Fruit fly (Drosophila melanogaster) whole organism, embryonic: ENCODE results near the gene CG3104.

Experiments used
- Bgb ChIP-seq: fragments of 200-800 bp; sonication (Bioruptor generic); IDR thresholded peaks from 2 replicates; pipeline ENCODE4 v1.3.6; 2022; ENCODE audit warnings: missing biosample characterization, missing genetic modification characterization; ENCODE audit not compliant: partially characterized antibody
- CG10979 ChIP-seq: fragments of 200-800 bp; sonication (Bioruptor generic); optimal IDR thresholded peaks from 2 replicates; lab custom pipeline; 2018; ENCODE audit warnings: missing biosample characterization, mild to moderate bottlenecking, missing genetic modification characterization, moderate library complexity
- CG11723 ChIP-seq: fragments of 200-800 bp; sonication (Bioruptor generic); optimal IDR thresholded peaks from 2 replicates; lab custom pipeline; 2017; ENCODE audit warnings: missing biosample characterization, mild to moderate bottlenecking, missing genetic modification characterization
- CG12769 ChIP-seq: fragments of 200-800 bp; sonication (Bioruptor generic); optimal IDR thresholded peaks from 2 replicates; lab custom pipeline; 2019; ENCODE audit warnings: missing biosample characterization, mild to moderate bottlenecking, missing genetic modification characterization, moderate library complexity
- CG14667 ChIP-seq: fragments of 200-800 bp; sonication (Bioruptor generic); IDR thresholded peaks from 2 replicates; pipeline ENCODE4 v1.3.6; 2022; ENCODE audit warnings: missing biosample characterization, missing genetic modification characterization
- CG15073 ChIP-seq: fragments of 200-800 bp; sonication (Bioruptor generic); optimal IDR thresholded peaks from 2 replicates; lab custom pipeline; 2016; ENCODE audit warnings: missing biosample characterization, missing genetic modification characterization
- CG17912 ChIP-seq: fragments of 200-800 bp; sonication (Bioruptor generic); optimal IDR thresholded peaks from 2 replicates; lab custom pipeline; 2018; ENCODE audit warnings: missing biosample characterization, mild to moderate bottlenecking, missing genetic modification characterization
- CG2116 ChIP-seq: fragments of 200-800 bp; sonication (Bioruptor generic); optimal IDR thresholded peaks from 3 replicates; lab custom pipeline; 2018; ENCODE audit warnings: missing biosample characterization, mild to moderate bottlenecking, missing genetic modification characterization
- CG3281 ChIP-seq: fragments of 200-800 bp; sonication (Bioruptor generic); optimal IDR thresholded peaks from 3 replicates; lab custom pipeline; 2017; ENCODE audit warnings: missing biosample characterization, mild to moderate bottlenecking, missing genetic modification characterization
- CG3726 ChIP-seq: fragments of 200-800 bp; sonication (Bioruptor generic); IDR thresholded peaks from 3 replicates; pipeline ENCODE4, ENCODE4 v1.3.6; 2022; ENCODE audit warnings: missing biosample characterization, missing genetic modification characterization
- CG42726 ChIP-seq: fragments of 200-800 bp; sonication (Bioruptor generic); IDR thresholded peaks from 2 replicates; pipeline ENCODE4 v1.3.6; 2022; ENCODE audit warnings: missing biosample characterization, missing genetic modification characterization; ENCODE audit not compliant: partially characterized antibody
- CG4360 ChIP-seq: fragments of 200-800 bp; sonication (Bioruptor generic); IDR thresholded peaks from 2 replicates; pipeline ENCODE4 v1.3.6; 2022; ENCODE audit warnings: missing biosample characterization, missing genetic modification characterization
- CG4730 ChIP-seq: fragments of 200-800 bp; sonication (Bioruptor generic); IDR thresholded peaks from 2 replicates; pipeline ENCODE4 v1.3.6; 2022; ENCODE audit warnings: missing biosample characterization, missing genetic modification characterization
- CG5953 ChIP-seq: fragments of 200-800 bp; sonication (Bioruptor generic); IDR thresholded peaks from 2 replicates; pipeline ENCODE4 v1.3.6; 2022; ENCODE audit warnings: missing biosample characterization, missing genetic modification characterization
- CG6272 ChIP-seq: fragments of 200-800 bp; sonication (Bioruptor generic); IDR thresholded peaks from 2 replicates; pipeline ENCODE4 v1.3.6; 2022; ENCODE audit warnings: missing biosample characterization, missing genetic modification characterization
- CG6854 ChIP-seq: fragments of 200-800 bp; sonication (Bioruptor generic); optimal IDR thresholded peaks from 3 replicates; lab custom pipeline; 2017; ENCODE audit warnings: missing biosample characterization, mild to moderate bottlenecking, missing genetic modification characterization
- CG7556 ChIP-seq: fragments of 200-800 bp; sonication (Bioruptor generic); optimal IDR thresholded peaks from 2 replicates; lab custom pipeline; 2017; ENCODE audit warnings: missing biosample characterization, mild to moderate bottlenecking, missing genetic modification characterization
- CG7987 ChIP-seq: fragments of 200-800 bp; sonication (Bioruptor generic); optimal IDR thresholded peaks from 2 replicates; lab custom pipeline; 2018; ENCODE audit warnings: missing biosample characterization, mild to moderate bottlenecking, missing genetic modification characterization, moderate library complexity
- CG8281 ChIP-seq: fragments of 200-800 bp; sonication (Bioruptor generic); optimal IDR thresholded peaks from 2 replicates; lab custom pipeline; 2018; ENCODE audit warnings: missing biosample characterization, mild to moderate bottlenecking, missing genetic modification characterization, moderate library complexity
- CG8290 ChIP-seq, 3 experiments: fragments of 200-800 bp; sonication (Bioruptor generic); optimal IDR thresholded peaks; 2 replicates each; lab custom pipeline; 2016 to 2019; ENCODE audit warnings: missing biosample characterization in 3 of 3, missing genetic modification characterization in 3 of 3, mild to moderate bottlenecking in 2 of 3, moderate library complexity in 1 of 3
- CG8388 ChIP-seq: fragments of 200-800 bp; sonication (Bioruptor generic); optimal IDR thresholded peaks from 2 replicates; lab custom pipeline; 2019; ENCODE audit warnings: missing biosample characterization, mild to moderate bottlenecking, missing genetic modification characterization, moderate library complexity
- Dfd ChIP-seq, 2 experiments: fragments of >200 bp; optimal IDR thresholded peaks; 2 replicates each; lab custom pipeline; 2017; ENCODE audit warnings: missing biosample characterization in 2 of 2, missing genetic modification characterization in 2 of 2
- Drgx ChIP-seq: fragments of 200-800 bp; sonication (Bioruptor generic); IDR thresholded peaks from 2 replicates; pipeline ENCODE4 v1.3.6; 2022; ENCODE audit warnings: missing biosample characterization, missing genetic modification characterization
- E2f1 ChIP-seq: fragments of 200-800 bp; sonication (Bioruptor generic); IDR thresholded peaks from 2 replicates; pipeline ENCODE4 v1.3.6; 2022; ENCODE audit warnings: missing biosample characterization, missing genetic modification characterization
- HHEX ChIP-seq: fragments of 200-800 bp; sonication (Bioruptor generic); optimal IDR thresholded peaks from 3 replicates; lab custom pipeline; 2017; ENCODE audit warnings: missing biosample characterization, mild to moderate bottlenecking, missing genetic modification characterization, missing genetic modification reagents
- Jarid2 ChIP-seq: fragments of 200-800 bp; sonication (Bioruptor generic); optimal IDR thresholded peaks from 3 replicates; lab custom pipeline; 2017; ENCODE audit warnings: mild to moderate bottlenecking, missing biosample characterization, missing genetic modification reagents, missing genetic modification characterization
- MTF-1 ChIP-seq: fragments of 200-800 bp; sonication (Bioruptor generic); optimal IDR thresholded peaks from 2 replicates; lab custom pipeline; 2018; ENCODE audit warnings: missing biosample characterization, mild to moderate bottlenecking, missing genetic modification characterization, borderline replicate concordance
- Max ChIP-seq: fragments of 200-800 bp; sonication (Bioruptor generic); optimal IDR thresholded peaks from 2 replicates; lab custom pipeline; 2016; ENCODE audit warnings: missing biosample characterization, mild to moderate bottlenecking, missing genetic modification characterization
- Meics ChIP-seq: fragments of 200-800 bp; sonication (Bioruptor generic); optimal IDR thresholded peaks from 2 replicates; lab custom pipeline; 2017; ENCODE audit warnings: missing biosample characterization, mild to moderate bottlenecking, missing genetic modification characterization
- Neu2 ChIP-seq: fragments of 200-800 bp; sonication (Bioruptor generic); optimal IDR thresholded peaks from 3 replicates; lab custom pipeline; 2016; ENCODE audit warnings: missing biosample characterization, missing genetic modification characterization, borderline replicate concordance
- Pdp1 ChIP-seq, 2 experiments: fragments of 200-800 bp; sonication (Bioruptor generic); optimal IDR thresholded peaks; 3 replicates each; lab custom pipeline; 2016; ENCODE audit warnings: missing biosample characterization in 2 of 2, missing genetic modification characterization in 2 of 2, mild to moderate bottlenecking in 1 of 2, moderate library complexity in 1 of 2
- Sry-δ ChIP-seq: fragments of 200-800 bp; sonication (Bioruptor generic); optimal IDR thresholded peaks from 2 replicates; lab custom pipeline; 2016; ENCODE audit warnings: missing biosample characterization, missing genetic modification characterization
- ab ChIP-seq: fragments of 200-800 bp; sonication (Bioruptor generic); optimal IDR thresholded peaks from 2 replicates; lab custom pipeline; 2016; ENCODE audit warnings: missing biosample characterization, missing genetic modification characterization
- dpn ChIP-seq, 2 experiments: fragments of 200-800 bp; sonication (Bioruptor generic); optimal IDR thresholded peaks; 3 replicates each; lab custom pipeline; 2016; ENCODE audit warnings: missing biosample characterization in 2 of 2, missing genetic modification characterization in 2 of 2
- ems ChIP-seq: fragments of 200-800 bp; sonication (Bioruptor generic); optimal IDR thresholded peaks from 3 replicates; lab custom pipeline; 2016; ENCODE audit warnings: missing biosample characterization, missing genetic modification characterization
- en ChIP-seq: fragments of 200-800 bp; sonication (Bioruptor generic); optimal IDR thresholded peaks from 2 replicates; lab custom pipeline; 2016; ENCODE audit warnings: missing biosample characterization, missing genetic modification characterization
- exex ChIP-seq: fragments of 200-800 bp; sonication (Bioruptor generic); optimal IDR thresholded peaks from 4 replicates; lab custom pipeline; 2018; ENCODE audit warnings: missing biosample characterization, mild to moderate bottlenecking, missing genetic modification characterization, moderate library complexity
- gcm2 ChIP-seq: fragments of 200-800 bp; sonication (Bioruptor generic); optimal IDR thresholded peaks from 2 replicates; lab custom pipeline; 2016; ENCODE audit warnings: missing biosample characterization, missing genetic modification characterization
- gfzf ChIP-seq: fragments of 200-800 bp; sonication (Bioruptor generic); optimal IDR thresholded peaks from 2 replicates; lab custom pipeline; 2016; ENCODE audit warnings: missing biosample characterization, mild to moderate bottlenecking, missing genetic modification characterization, moderate library complexity
- jing ChIP-seq: fragments of 200-800 bp; sonication (Bioruptor generic); optimal IDR thresholded peaks from 2 replicates; lab custom pipeline; 2018; ENCODE audit warnings: missing biosample characterization, mild to moderate bottlenecking, missing genetic modification characterization
- kah ChIP-seq: fragments of 200-800 bp; sonication (Bioruptor generic); optimal IDR thresholded peaks from 2 replicates; lab custom pipeline; 2018; ENCODE audit warnings: missing biosample characterization, mild to moderate bottlenecking, missing genetic modification characterization
- nerfin-2 ChIP-seq: fragments of 200-800 bp; sonication (Bioruptor generic); IDR thresholded peaks from 2 replicates; pipeline ENCODE4 v1.3.6; 2022; ENCODE audit warnings: missing biosample characterization, missing genetic modification characterization; ENCODE audit not compliant: partially characterized antibody
- ro ChIP-seq: fragments of 200-800 bp; sonication (Bioruptor generic); IDR thresholded peaks from 2 replicates; pipeline ENCODE4 v1.3.6; 2022; ENCODE audit warnings: missing biosample characterization, missing genetic modification characterization
- sisA ChIP-seq: fragments of 200-800 bp; sonication (Bioruptor generic); IDR thresholded peaks from 2 replicates; pipeline ENCODE4 v1.3.6; 2022; ENCODE audit warnings: missing biosample characterization, missing genetic modification characterization
- slou ChIP-seq: fragments of 200-800 bp; sonication (Bioruptor generic); optimal IDR thresholded peaks from 3 replicates; lab custom pipeline; 2016; ENCODE audit warnings: missing biosample characterization, missing genetic modification characterization
- tap ChIP-seq: fragments of 200-800 bp; optimal IDR thresholded peaks from 3 replicates; lab custom pipeline; 2019; ENCODE audit warnings: missing biosample characterization, mild to moderate bottlenecking, missing genetic modification characterization, moderate library complexity
- zen2 ChIP-seq: fragments of 200-800 bp; sonication (Bioruptor generic); IDR thresholded peaks from 3 replicates; pipeline ENCODE4 v1.3.6; 2022; ENCODE audit warnings: missing biosample characterization, missing genetic modification characterization; ENCODE audit not compliant: partially characterized antibody
- zf30C ChIP-seq: fragments of 200-800 bp; sonication (Bioruptor generic); optimal IDR thresholded peaks from 3 replicates; lab custom pipeline; 2018; ENCODE audit warnings: missing biosample characterization, mild to moderate bottlenecking, missing genetic modification characterization

The CG3104 gene

dm6 chr2L:2861885-2862620, 6.5 kb upstream of the CG3104 start (continued):
- TF ChIP-seq Jarid2 (GFP tag; lab: Kevin White, UChicago) (peak; percentile 88), gcm2 (GFP tag; lab: Kevin White, UChicago) (no peak), Drgx (peak; percentile 54), gfzf (GFP tag; lab: Kevin White, UChicago) (no peak), sisA (no peak), CG2116 (GFP tag; lab: Kevin White, UChicago) (no peak), ems (GFP tag; lab: Kevin White, UChicago) (peak; percentile 26), CG12769 (tag; lab: Kevin White, UChicago) (peak; percentile 2), zf30C (GFP tag; lab: Kevin White, UChicago) (peak; percentile 55), CG42726 (GFP tag; lab: Robert Waterston, UW) (no peak), CG5953 (GFP tag; lab: Robert Waterston, UW) (no peak), Neu2 (GFP tag; lab: Kevin White, UChicago) (no peak), slou (no peak), Max (GFP tag; lab: Kevin White, UChicago) (no peak), E2f1 (GFP tag; lab: Robert Waterston, UW) (no peak), CG8281 (tag; lab: Kevin White, UChicago) (no peak), CG3281 (peak; percentile 22), CG11723 (GFP tag; lab: Kevin White, UChicago) (no peak), CG6854 (peak; percentile 3), CG8388 (no peak), CG4360 (no peak), CG4730 (no peak), zen2 (GFP tag; lab: Robert Waterston, UW) (no peak; the same call in 1 of the 3 replicates), CG14667 (GFP tag; lab: Robert Waterston, UW) (no peak), CG7556 (GFP tag; lab: Kevin White, UChicago) (no peak), CG7987 (GFP tag; lab: Kevin White, UChicago) (no peak), CG6272 (GFP tag; lab: Robert Waterston, UW) (no peak), ab (GFP tag; lab: Kevin White, UChicago) (no peak), dpn (GFP tag; optimal IDR thresholded peaks at IDR 0.05; lab: Kevin White, UChicago) (no peak), CG15073 (GFP tag; lab: Kevin White, UChicago) (no peak), Dfd (GFP tag; optimal IDR thresholded peaks at IDR 0.05; lab: Kevin White, UChicago) (no peak), tap (peak; percentile 20), CG17912 (GFP tag; lab: Kevin White, UChicago) (no peak), exex (tag; lab: Kevin White, UChicago) (no peak), CG3726 (GFP tag; lab: Robert Waterston, UW) (no peak), CG10979 (tag; lab: Kevin White, UChicago) (no peak), Meics (GFP tag; lab: Kevin White, UChicago) (no peak), Pdp1 (GFP tag; optimal IDR thresholded peaks at IDR 0.05; lab: Kevin White, UChicago) (peak in 1 of 2 experiments; percentile 80), ro (no peak), Sry-δ (no peak), HHEX (peak; percentile 19), jing (no peak), en (GFP tag; lab: Kevin White, UChicago) (no peak), kah (GFP tag; lab: Kevin White, UChicago) (peak; percentile 27), MTF-1 (GFP tag; lab: Kevin White, UChicago) (peak; percentile 7), Bgb (GFP tag; lab: Robert Waterston, UW) (peak; percentile 79), CG8290 (GFP tag; optimal IDR thresholded peaks at IDR 0.05; lab: Kevin White, UChicago) (no peak), CG8290 (tag; optimal IDR thresholded peaks at IDR 0.05; lab: Kevin White, UChicago) (peak in 1 of 2 experiments; percentile 32), nerfin-2 (no peak)
